Fruit fly (Drosophila melanogaster): ENCODE measurements around the gene CG12268.

The CG12268 gene

dm6 chr3R:23928950-23929602, 19.1 kb downstream of the CG12268 start, which contains the start of the genes CG43998, CG43999 and CG31142 (continued):
- peak; percentile 35 for TF ChIP-seq HmgZ (tag; optimal IDR thresholded peaks at IDR 0.05)
- TF ChIP-seq chn (GFP tag; optimal IDR thresholded peaks at IDR 0.05) = no peak
- TF ChIP-seq E2f2 (GFP tag; IDR thresholded peaks at IDR 0.05) = peak; percentile 32
- TF ChIP-seq gem (tag; optimal IDR thresholded peaks at IDR 0.05) = no peak
- peak; percentile 53 for TF ChIP-seq pzg (GFP tag; optimal IDR thresholded peaks at IDR 0.05)
- TF ChIP-seq Abd-B (GFP tag; optimal IDR thresholded peaks at IDR 0.05) = no peak
- no peak for TF ChIP-seq Six4 (GFP tag; optimal IDR thresholded peaks at IDR 0.05)
- TF ChIP-seq CG8290 (GFP tag; optimal IDR thresholded peaks at IDR 0.05) = no peak
- peak in 1 of 2 experiments; percentile 43 for TF ChIP-seq CG8290 (tag; optimal IDR thresholded peaks at IDR 0.05)
- TF ChIP-seq Myb (GFP tag; optimal IDR thresholded peaks at IDR 0.05) = peak; percentile 41
- no peak for TF ChIP-seq kah (GFP tag; optimal IDR thresholded peaks at IDR 0.05)
- peak; percentile 6 for TF ChIP-seq gro (GFP tag; optimal IDR thresholded peaks at IDR 0.05)
- peak; percentile 10 for TF ChIP-seq CG15696 (tag; optimal IDR thresholded peaks at IDR 0.05)
- TF ChIP-seq MBD-R2 (GFP tag; IDR thresholded peaks at IDR 0.05) = peak; percentile 77
- no peak for TF ChIP-seq CG8388 (GFP tag; optimal IDR thresholded peaks at IDR 0.05)
- TF ChIP-seq trh (GFP tag; optimal IDR thresholded peaks at IDR 0.05) = no peak
- TF ChIP-seq gfzf (GFP tag; optimal IDR thresholded peaks at IDR 0.05) = peak; percentile 76
- TF ChIP-seq CG9876 (GFP tag; optimal IDR thresholded peaks at IDR 0.05) = no peak
- no peak for TF ChIP-seq CG18011 (GFP tag; optimal IDR thresholded peaks at IDR 0.05)
- TF ChIP-seq HHEX (GFP tag; optimal IDR thresholded peaks at IDR 0.05) = no peak
- peak; percentile 24 for TF ChIP-seq sd (tag; optimal IDR thresholded peaks at IDR 0.05)
- peak; percentile 5 for TF ChIP-seq CoRest (tag; optimal IDR thresholded peaks at IDR 0.05)
- TF ChIP-seq nmo (GFP tag; optimal IDR thresholded peaks at IDR 0.05) = peak; percentile 19
- TF ChIP-seq CG10274 (GFP tag; optimal IDR thresholded peaks at IDR 0.05) = peak; percentile 15
- no peak for TF ChIP-seq CG14965 (GFP tag; optimal IDR thresholded peaks at IDR 0.05; ENCODE audit: borderline replicate concordance)
- TF ChIP-seq Sox100B (GFP tag; optimal IDR thresholded peaks at IDR 0.05) = no peak
- TF ChIP-seq CG12942 (GFP tag; optimal IDR thresholded peaks at IDR 0.05) = no peak
- TF ChIP-seq CG34376 (GFP tag; optimal IDR thresholded peaks at IDR 0.05) = peak; percentile 6
- TF ChIP-seq CG8944 (GFP tag; optimal IDR thresholded peaks at IDR 0.05) = no peak
- no peak for TF ChIP-seq fd102C (GFP tag; optimal IDR thresholded peaks at IDR 0.05)
- peak; percentile 15 for TF ChIP-seq Ets65A (GFP tag)
- no peak for TF ChIP-seq trem (tag; optimal IDR thresholded peaks at IDR 0.05)
- no peak for TF ChIP-seq fd96Cb (tag; optimal IDR thresholded peaks at IDR 0.05)
- TF ChIP-seq unc-4 (GFP tag; IDR thresholded peaks at IDR 0.05; ENCODE audit: partially characterized antibody) = 0 out of 2 replicates have a peak, but pooled peaks have one; percentile 19
- TF ChIP-seq Rx (GFP tag; IDR thresholded peaks at IDR 0.05) = no peak
- peak in 1 of 2 experiments; percentile 5 for TF ChIP-seq dpn (GFP tag; optimal IDR thresholded peaks at IDR 0.05)
- peak; percentile 53 for TF ChIP-seq Dp (GFP tag; optimal IDR thresholded peaks at IDR 0.05)
- peak; percentile 97 for TF ChIP-seq D19A (tag; optimal IDR thresholded peaks at IDR 0.05)
- peak; percentile 17; the same call in 1 of the 2 replicates for TF ChIP-seq sob (GFP tag; IDR thresholded peaks at IDR 0.05)
- TF ChIP-seq row (GFP tag; IDR thresholded peaks at IDR 0.05) = peak; percentile 71
- no peak for TF ChIP-seq dmrt11E (tag; optimal IDR thresholded peaks at IDR 0.05)
- TF ChIP-seq emc (GFP tag; optimal IDR thresholded peaks at IDR 0.05) = no peak
- TF ChIP-seq CG2120 (GFP tag; optimal IDR thresholded peaks at IDR 0.05) = peak; percentile 28
- no peak for TF ChIP-seq CG11398 (GFP tag; optimal IDR thresholded peaks at IDR 0.05)
- TF ChIP-seq Pdp1 (GFP tag; optimal IDR thresholded peaks at IDR 0.05) = peak in 1 of 2 experiments; percentile 15
- no peak for TF ChIP-seq CG1233 (GFP tag; optimal IDR thresholded peaks at IDR 0.05)
- TF ChIP-seq cwo (GFP tag; optimal IDR thresholded peaks at IDR 0.05) = no peak
- peak in 1 of 2 experiments; percentile 82 for TF ChIP-seq crp (GFP tag; optimal IDR thresholded peaks at IDR 0.05)
- no peak for TF ChIP-seq yki (optimal IDR thresholded peaks at IDR 0.05)
- peak; percentile 12 for TF ChIP-seq CG14710 (tag; optimal IDR thresholded peaks at IDR 0.05)

Data from whole organism, embryonic.